Worm (Caenorhabditis elegans) whole organism, early embryonic: Measurements from ENCODE around the gene irld-66.
A peak's percentile ranks its signal among the peaks of the same experiment; 100 is the strongest.

Experiments used
- B0310.2 ChIP-seq: sonication (generic microtip); optimal IDR thresholded peaks from 2 replicates; lab custom pipeline; 2016; ENCODE audit warnings: mild to moderate bottlenecking, missing genetic modification characterization, missing compliant biosample characterization
- F13C5.2 ChIP-seq: sonication (generic microtip); optimal IDR thresholded peaks from 2 replicates; lab custom pipeline; 2017; ENCODE audit warnings: mild to moderate bottlenecking, missing genetic modification characterization, inconsistent platforms, missing compliant biosample characterization
- aly-1 ChIP-seq: sonication (generic microtip); optimal IDR thresholded peaks from 2 replicates; lab custom pipeline; 2016; ENCODE audit warnings: missing genetic modification characterization, missing compliant biosample characterization
- ama-1 ChIP-seq: fragments of 150-350 bp; optimal IDR thresholded peaks from 2 replicates; lab custom pipeline; 2014
- ceh-13 ChIP-seq: fragments of 200-800 bp; sonication (Bioruptor generic); optimal IDR thresholded peaks from 2 replicates; lab custom pipeline; 2018; ENCODE audit warnings: mild to moderate bottlenecking, missing genetic modification characterization, missing compliant biosample characterization
- ceh-36 ChIP-seq: sonication (generic microtip); optimal IDR thresholded peaks from 2 replicates; lab custom pipeline; 2016; ENCODE audit warnings: missing genetic modification characterization, inconsistent platforms, missing compliant biosample characterization
- ets-7 ChIP-seq: sonication (generic microtip); optimal IDR thresholded peaks from 2 replicates; lab custom pipeline; 2016; ENCODE audit warnings: missing genotype, missing genetic modification characterization, missing compliant biosample characterization
- flt-1 ChIP-seq: fragments of 200-800 bp; sonication (Bioruptor generic); IDR thresholded peaks from 2 replicates; pipeline ENCODE4 v1.3.6; 2022; ENCODE audit warnings: missing genetic modification characterization, missing compliant biosample characterization
- hmbx-1 ChIP-seq: sonication (generic microtip); optimal IDR thresholded peaks from 2 replicates; lab custom pipeline; 2016; ENCODE audit warnings: mild to moderate bottlenecking, missing genetic modification characterization, missing compliant biosample characterization
- hmg-4 ChIP-seq: fragments of 200-800 bp; sonication (Bioruptor generic); optimal IDR thresholded peaks from 2 replicates; lab custom pipeline; 2018; ENCODE audit warnings: mild to moderate bottlenecking, missing genetic modification characterization, missing compliant biosample characterization
- hnd-1 ChIP-seq: sonication (generic microtip); optimal IDR thresholded peaks from 2 replicates; lab custom pipeline; 2016; ENCODE audit warnings: missing genetic modification characterization, missing compliant biosample characterization
- pes-1 ChIP-seq: fragments of 200-800 bp; sonication (Bioruptor generic); IDR thresholded peaks from 2 replicates; pipeline ENCODE4 v1.3.6; 2022; ENCODE audit warnings: missing genetic modification reagents, missing genetic modification characterization, missing compliant biosample characterization
- scrt-1 ChIP-seq: fragments of 200-800 bp; sonication (Bioruptor generic); IDR thresholded peaks from 2 replicates; pipeline ENCODE4 v1.3.6; 2022; ENCODE audit warnings: missing genetic modification characterization, missing compliant biosample characterization
- sea-1 ChIP-seq: fragments of 200-800 bp; sonication (Bioruptor generic); conservative IDR thresholded peaks from 2 replicates; pipeline ENCODE4 v1.3.6; 2022; ENCODE audit warnings: missing genetic modification characterization, missing compliant biosample characterization
- tbx-11 ChIP-seq: fragments of 200-800 bp; sonication (Bioruptor generic); IDR thresholded peaks from 2 replicates; pipeline ENCODE4 v1.3.6; 2022; ENCODE audit warnings: missing genetic modification characterization, missing compliant biosample characterization
- tbx-37 ChIP-seq: fragments of 200-800 bp; sonication (Bioruptor generic); conservative IDR thresholded peaks from 2 replicates; pipeline ENCODE4 v1.3.6; 2022; ENCODE audit warnings: missing genetic modification reagents, missing genetic modification characterization, missing compliant biosample characterization
- tra-4 ChIP-seq: sonication (generic microtip); optimal IDR thresholded peaks from 2 replicates; lab custom pipeline; 2017; ENCODE audit warnings: missing genetic modification characterization, missing compliant biosample characterization

irld-66 gene

DNA sequence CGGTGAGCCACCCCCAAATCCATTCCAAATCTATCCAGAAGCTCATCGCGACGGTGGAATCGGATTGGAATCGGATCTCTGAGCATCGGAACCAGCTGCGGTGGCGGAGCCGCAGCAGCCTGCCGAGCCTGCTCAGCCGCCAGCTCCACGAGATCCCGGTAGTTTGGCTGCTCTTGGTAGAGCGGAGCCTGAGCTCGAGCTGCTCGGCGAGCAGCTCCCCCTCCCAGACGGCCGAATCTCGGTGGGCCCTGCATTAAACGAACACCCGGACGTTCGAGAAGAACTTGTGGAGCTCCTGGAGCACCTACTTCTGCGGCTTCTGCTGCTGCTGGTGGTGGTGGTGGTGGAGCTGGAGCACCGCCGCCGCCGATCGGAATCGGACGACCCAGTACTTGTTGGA, 36.9 kb downstream of the irld-66 start:
- TF ChIP-seq scrt-1 = no peak
- TF ChIP-seq aly-1 (tag; lab: Kevin White, UChicago) = no peak
- TF ChIP-seq flt-1 (GFP tag; lab: Robert Waterston, UW) = no peak
- TF ChIP-seq hnd-1 (tag; lab: Kevin White, UChicago) = no peak
- no peak for TF ChIP-seq tbx-11 (GFP tag; lab: Robert Waterston, UW)
- no peak for TF ChIP-seq ceh-36
- TF ChIP-seq B0310.2 (tag; lab: Kevin White, UChicago) = no peak
- no peak for TF ChIP-seq F13C5.2 (tag; lab: Kevin White, UChicago)
- TF ChIP-seq tbx-37 (GFP tag; lab: Robert Waterston, UW) = no peak
- TF ChIP-seq sea-1 (GFP tag; lab: Robert Waterston, UW) = no peak

ce11 chrII:2901158-2901557, 39.5 kb downstream of the irld-66 start:
- TF ChIP-seq pes-1 (GFP tag; lab: Robert Waterston, UW) (no peak), F13C5.2 (tag; lab: Kevin White, UChicago) (no peak), tbx-37 (GFP tag; lab: Robert Waterston, UW) (no peak), hmbx-1 (tag; lab: Kevin White, UChicago) (no peak), aly-1 (tag; lab: Kevin White, UChicago) (no peak), hnd-1 (tag; lab: Kevin White, UChicago) (no peak), B0310.2 (tag; lab: Kevin White, UChicago) (no peak), ceh-13 (GFP tag; lab: Kevin White, UChicago) (no peak), ceh-36 (no peak), flt-1 (GFP tag; lab: Robert Waterston, UW) (no peak), scrt-1 (no peak), ama-1 (lab: Kevin White, UChicago) (no peak), tbx-11 (GFP tag; lab: Robert Waterston, UW) (no peak), hmg-4 (no peak), sea-1 (GFP tag; lab: Robert Waterston, UW) (no peak), tra-4 (tag; lab: Kevin White, UChicago) (no peak)

ce11 chrII:2900248-2900647, 40.4 kb downstream of the irld-66 start, which contains the start of gene ubc-26:
TSS of gene ubc-26 (minus strand) at chrII:2900348.
- TF ChIP-seq hmbx-1 (tag; lab: Kevin White, UChicago) = no peak
- no peak for TF ChIP-seq tbx-37 (GFP tag; lab: Robert Waterston, UW)
- no peak for TF ChIP-seq hnd-1 (tag; lab: Kevin White, UChicago)
- no peak for TF ChIP-seq ets-7
- no peak for TF ChIP-seq pes-1 (GFP tag; lab: Robert Waterston, UW)
- no peak for TF ChIP-seq flt-1 (GFP tag; lab: Robert Waterston, UW)
- TF ChIP-seq tbx-11 (GFP tag; lab: Robert Waterston, UW) = no peak

- TF ChIP-seq ama-1 (lab: Kevin White, UChicago) (no peak), ceh-36 (no peak), flt-1 (GFP tag; lab: Robert Waterston, UW) (no peak), ets-7 (no peak), F13C5.2 (tag; lab: Kevin White, UChicago) (no peak), sea-1 (GFP tag; lab: Robert Waterston, UW) (no peak), hnd-1 (tag; lab: Kevin White, UChicago) (no peak), tbx-11 (GFP tag; lab: Robert Waterston, UW) (no peak), hmbx-1 (tag; lab: Kevin White, UChicago) (no peak)
Observed at ce11 chrII:2894295-2894694, 46.4 kb downstream of the irld-66 start, which contains the start of gene sqv-2. TSS of gene sqv-2 (minus strand) at chrII:2894395.

DNA sequence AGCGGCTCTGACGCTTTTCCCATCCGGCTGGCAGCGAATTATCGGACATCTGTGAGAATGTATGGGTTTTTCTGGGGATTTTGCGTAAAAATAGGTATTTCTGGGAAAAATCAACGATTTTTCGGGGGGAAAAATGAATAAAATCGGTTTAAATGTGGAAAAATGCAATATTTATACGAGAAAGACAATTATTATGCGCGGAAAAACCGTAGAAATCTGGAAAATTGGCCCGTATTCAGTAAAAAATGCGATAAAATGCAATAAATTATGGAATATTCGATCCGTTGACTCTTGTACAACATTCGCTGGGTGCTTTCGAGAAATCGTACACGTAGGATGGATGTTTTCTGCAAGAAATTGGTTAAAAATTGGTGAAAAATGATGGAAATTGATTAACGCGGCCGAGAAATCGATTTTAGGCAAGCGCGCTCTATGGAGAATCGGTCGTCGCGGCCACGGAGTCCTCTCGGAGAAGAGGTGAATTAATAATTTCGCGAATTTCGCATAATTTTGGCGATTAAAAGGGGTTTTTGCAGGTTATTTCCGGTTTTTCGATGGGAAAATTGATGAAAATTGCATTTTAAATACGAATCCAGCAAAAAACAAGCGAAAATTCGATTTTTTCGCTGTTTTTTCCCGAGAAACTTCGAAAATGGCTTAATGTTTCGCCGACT, 51.6 kb downstream of the irld-66 start, which contains the start of gene pinn-1:
TSS of gene pinn-1 (minus strand) at position 51 of the 674 bp plus-strand sequence.
- TF ChIP-seq ama-1 (lab: Kevin White, UChicago) = no peak
- no peak for TF ChIP-seq scrt-1
- TF ChIP-seq aly-1 (tag; lab: Kevin White, UChicago) = no peak
- peak; percentile 37 for TF ChIP-seq F13C5.2 (tag; lab: Kevin White, UChicago)
- TF ChIP-seq flt-1 (GFP tag; lab: Robert Waterston, UW) = peak; percentile 61; the same call in 1 of the 2 replicates
- peak; percentile 19 for TF ChIP-seq hnd-1 (tag; lab: Kevin White, UChicago)
- peak; percentile 77 for TF ChIP-seq tbx-37 (GFP tag; lab: Robert Waterston, UW)
- TF ChIP-seq pes-1 (GFP tag; lab: Robert Waterston, UW) = peak; percentile 79
- no peak; the same call in 1 of the 2 replicates for TF ChIP-seq sea-1 (GFP tag; lab: Robert Waterston, UW)
